Fruit fly (Drosophila melanogaster): ENCODE measurements around the gene Mat89Ba.

Gene Mat89Ba

DNA sequence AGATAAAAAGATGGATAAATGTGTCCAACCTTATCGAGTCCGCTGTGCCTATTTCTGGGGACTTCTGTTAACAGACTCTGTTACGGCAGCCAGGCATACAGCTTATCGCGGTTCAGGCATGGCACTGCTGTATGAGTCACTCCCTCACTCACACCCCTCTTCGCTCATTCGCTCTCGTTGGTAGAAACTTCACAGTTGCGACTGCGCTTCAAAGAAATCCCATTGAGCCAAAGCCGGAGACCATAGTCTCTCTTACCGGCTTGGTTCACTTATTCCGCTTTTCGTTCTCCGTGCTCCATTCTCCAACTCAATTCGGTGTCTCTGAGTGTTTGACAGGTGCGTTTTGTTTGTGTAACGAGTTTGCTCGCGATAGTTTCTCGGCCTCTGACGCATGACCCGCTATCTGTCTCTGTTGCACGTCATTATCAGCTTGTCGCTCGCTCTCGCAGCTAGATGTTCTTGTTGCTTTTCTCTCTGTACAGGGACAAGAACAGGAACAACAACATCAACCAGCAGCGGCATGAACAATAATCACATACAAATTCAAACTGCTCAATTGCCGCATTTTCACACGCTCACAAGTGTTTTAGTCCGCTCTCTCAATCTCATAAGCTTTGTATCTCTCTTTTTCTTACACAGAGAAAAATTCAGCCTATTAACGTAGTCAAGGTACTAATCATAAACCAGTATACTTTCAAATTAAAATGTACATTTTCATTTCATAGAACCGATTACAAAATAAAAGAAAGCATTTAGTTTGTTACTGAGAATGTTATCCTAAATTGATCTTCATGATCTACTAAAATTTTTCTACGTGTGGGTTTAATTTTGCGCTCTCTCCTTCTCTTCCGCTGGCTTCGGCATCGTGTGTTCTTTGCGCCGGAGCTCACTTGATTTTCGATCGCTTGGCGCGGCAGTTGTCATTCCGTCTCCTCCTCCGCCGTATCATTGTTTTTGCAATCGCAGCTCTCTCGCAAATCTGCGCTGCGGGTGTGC is 8.1 kb upstream of the Mat89Ba start (continued):
- TF ChIP-seq CG11294 (GFP tag; IDR thresholded peaks at IDR 0.05): peak; percentile 99
- peak; percentile 99 for TF ChIP-seq achi (GFP tag; optimal IDR thresholded peaks at IDR 0.05)
- peak; percentile 100 for TF ChIP-seq topi (GFP tag; optimal IDR thresholded peaks at IDR 0.05)
- peak; percentile 99 for TF ChIP-seq dsx (GFP tag; optimal IDR thresholded peaks at IDR 0.05; ENCODE audit: poor library complexity, severe bottlenecking)
- TF ChIP-seq dac (GFP tag; optimal IDR thresholded peaks at IDR 0.05): peak; percentile 92
- TF ChIP-seq lz (GFP tag; optimal IDR thresholded peaks at IDR 0.05): peak; percentile 99
- TF ChIP-seq fd59A (GFP tag; optimal IDR thresholded peaks at IDR 0.05): peak; percentile 99
- TF ChIP-seq Hr4 (GFP tag; optimal IDR thresholded peaks at IDR 0.05): peak; percentile 99
- peak; percentile 98 for TF ChIP-seq CG6808 (GFP tag; optimal IDR thresholded peaks at IDR 0.05)
- peak; percentile 100 for TF ChIP-seq CG8119 (GFP tag; IDR thresholded peaks at IDR 0.05)
- peak; percentile 99 for TF ChIP-seq Lpt (GFP tag; optimal IDR thresholded peaks at IDR 0.05)
- TF ChIP-seq Eip78C (GFP tag): peak; percentile 100
- TF ChIP-seq CG34406 (GFP tag; optimal IDR thresholded peaks at IDR 0.05): peak; percentile 100
- peak; percentile 99 for TF ChIP-seq CG32006 (GFP tag; optimal IDR thresholded peaks at IDR 0.05)
- TF ChIP-seq CG6792 (GFP tag; optimal IDR thresholded peaks at IDR 0.05): peak; percentile 100
- TF ChIP-seq CG6854 (GFP tag; optimal IDR thresholded peaks at IDR 0.05): peak; percentile 98
- peak; percentile 99 for TF ChIP-seq ss (GFP tag; optimal IDR thresholded peaks at IDR 0.05)
- TF ChIP-seq Sox14 (GFP tag; optimal IDR thresholded peaks at IDR 0.05): peak; percentile 100
- peak; percentile 100 for TF ChIP-seq esn (GFP tag; optimal IDR thresholded peaks at IDR 0.05)
- peak; percentile 100 for TF ChIP-seq acj6 (GFP tag; optimal IDR thresholded peaks at IDR 0.05)
- TF ChIP-seq spab (GFP tag; optimal IDR thresholded peaks at IDR 0.05): peak; percentile 99
- peak; percentile 100 for TF ChIP-seq net (GFP tag; optimal IDR thresholded peaks at IDR 0.05)
- peak; percentile 99 for TF ChIP-seq CG7368 (GFP tag; optimal IDR thresholded peaks at IDR 0.05)
- TF ChIP-seq CG10631 (GFP tag; optimal IDR thresholded peaks at IDR 0.05): peak; percentile 100
- TF ChIP-seq Sox102F (GFP tag; optimal IDR thresholded peaks at IDR 0.05): peak; percentile 100
- TF ChIP-seq Ets21C (GFP tag; optimal IDR thresholded peaks at IDR 0.05): peak; percentile 99
- TF ChIP-seq CG1621 (tag; optimal IDR thresholded peaks at IDR 0.05): peak; percentile 98
- peak; percentile 100 for TF ChIP-seq Eip75B (GFP tag; optimal IDR thresholded peaks at IDR 0.05)
- TF ChIP-seq Ets96B (tag; optimal IDR thresholded peaks at IDR 0.05): peak; percentile 100
- TF ChIP-seq Blimp-1 (GFP tag; optimal IDR thresholded peaks at IDR 0.05): peak; percentile 97
- TF ChIP-seq Hr39 (GFP tag; optimal IDR thresholded peaks at IDR 0.05): peak; percentile 100
- peak; percentile 98 to 100 for TF ChIP-seq salr (GFP tag; optimal IDR thresholded peaks at IDR 0.05)
- TF ChIP-seq svp (GFP tag): peak; percentile 100

DNA sequence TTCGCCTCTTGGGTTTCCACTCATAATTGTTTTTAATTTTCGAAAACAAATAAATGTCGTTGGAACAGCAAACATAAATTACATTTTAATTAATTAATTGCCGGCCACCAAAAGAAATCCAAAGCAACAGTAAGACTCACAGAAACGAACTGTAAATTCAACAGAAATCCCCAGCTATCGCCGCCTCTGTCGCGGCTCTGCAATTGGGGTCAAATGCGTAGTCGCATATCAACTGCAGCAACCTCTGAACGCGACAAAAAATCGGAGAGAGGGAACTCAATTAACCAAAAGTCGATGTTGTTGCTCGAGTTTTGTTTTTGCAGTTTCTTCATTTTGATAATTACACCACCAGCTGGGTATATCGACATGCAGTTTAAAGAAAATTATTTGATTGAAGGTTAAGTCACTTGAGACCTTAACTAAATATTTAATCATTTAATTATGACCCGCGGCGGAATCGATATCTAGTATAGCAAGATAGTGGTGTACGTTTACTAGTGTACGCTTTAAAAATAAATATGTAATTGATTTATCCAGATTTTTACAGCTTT is 7.2 kb upstream of the Mat89Ba start:
- TF ChIP-seq fkh (GFP tag; optimal IDR thresholded peaks at IDR 0.05) (no peak), Sox15 (GFP tag; optimal IDR thresholded peaks at IDR 0.05) (no peak), fd59A (GFP tag; optimal IDR thresholded peaks at IDR 0.05) (no peak), Sox14 (GFP tag; optimal IDR thresholded peaks at IDR 0.05) (no peak), CG7368 (GFP tag; optimal IDR thresholded peaks at IDR 0.05) (no peak), Gug (GFP tag; IDR thresholded peaks at IDR 0.05) (no peak), svp (GFP tag) (peak; percentile 88), lz (GFP tag; optimal IDR thresholded peaks at IDR 0.05) (no peak), CG4318 (GFP tag; optimal IDR thresholded peaks at IDR 0.05) (no peak), CG8632 (GFP tag; optimal IDR thresholded peaks at IDR 0.05) (no peak), Lpt (GFP tag; optimal IDR thresholded peaks at IDR 0.05) (no peak), CG1621 (tag; optimal IDR thresholded peaks at IDR 0.05) (no peak), CG34406 (GFP tag; optimal IDR thresholded peaks at IDR 0.05) (no peak), salr (GFP tag; optimal IDR thresholded peaks at IDR 0.05) (no peak), Ets21C (GFP tag; optimal IDR thresholded peaks at IDR 0.05) (no peak), CG6808 (GFP tag; optimal IDR thresholded peaks at IDR 0.05) (no peak), Eip75B (GFP tag; optimal IDR thresholded peaks at IDR 0.05) (no peak), Eip78C (GFP tag) (peak; percentile 44), CG10669 (GFP tag; optimal IDR thresholded peaks at IDR 0.05) (no peak), CG16779 (tag; optimal IDR thresholded peaks at IDR 0.05) (no peak), Sox102F (GFP tag; optimal IDR thresholded peaks at IDR 0.05) (no peak), CG3919 (GFP tag; optimal IDR thresholded peaks at IDR 0.05) (no peak), Hr4 (GFP tag; optimal IDR thresholded peaks at IDR 0.05) (no peak), CG8319 (GFP tag; optimal IDR thresholded peaks at IDR 0.05) (no peak), eg (GFP tag; IDR thresholded peaks at IDR 0.05) (0 out of 3 replicates have a peak, but pooled peaks have one; percentile 25)
